Worm (Caenorhabditis elegans) whole organism, L1 larva: ENCODE results near the gene F46C8.3.

Experiments used
- C16A3.4 ChIP-seq: fragments of 150-350 bp; optimal IDR thresholded peaks from 2 replicates; lab custom pipeline; 2014; ENCODE audit warnings: missing biosample characterization, missing genetic modification characterization
- C34B4.2 ChIP-seq: sonication (generic microtip); optimal IDR thresholded peaks from 2 replicates; lab custom pipeline; 2017; ENCODE audit warnings: mild to moderate bottlenecking, missing genetic modification characterization, missing compliant biosample characterization
- aly-2 ChIP-seq: fragments of 150-350 bp; optimal IDR thresholded peaks from 2 replicates; lab custom pipeline; 2014; ENCODE audit warnings: missing biosample characterization, missing genetic modification characterization
- blmp-1 ChIP-seq: fragments of 150-350 bp; optimal IDR thresholded peaks from 2 replicates; lab custom pipeline; 2014; ENCODE audit warnings: missing biosample characterization, missing genetic modification characterization
- ceh-63 ChIP-seq: fragments of 200-800 bp; sonication (Bioruptor generic); optimal IDR thresholded peaks from 2 replicates; lab custom pipeline; 2018; ENCODE audit warnings: mild to moderate bottlenecking, missing genetic modification characterization, missing compliant biosample characterization
- ceh-8 ChIP-seq: fragments of 200-800 bp; sonication (Bioruptor generic); optimal IDR thresholded peaks from 2 replicates; lab custom pipeline; 2018; ENCODE audit warnings: mild to moderate bottlenecking, missing genetic modification characterization, moderate library complexity, missing compliant biosample characterization
- ceh-82 ChIP-seq, 3 experiments: fragments of 150-350 bp in 1 of 3; sonication (generic microtip) in 2 of 3; optimal IDR thresholded peaks; 2 replicates each; lab custom pipeline; 2014 to 2017; ENCODE audit warnings: missing biosample characterization in 3 of 3, missing genetic modification characterization in 3 of 3
- dpl-1 ChIP-seq, 3 experiments: fragments of 150-350 bp in 2 of 3; sonication (generic microtip) in 1 of 3; optimal IDR thresholded peaks; 2 replicates each; lab custom pipeline; 2014 to 2017; ENCODE audit warnings: missing biosample characterization in 3 of 3, missing genetic modification characterization in 3 of 3, missing genetic modification reagents in 3 of 3
- dsc-1 ChIP-seq: sonication (generic microtip); optimal IDR thresholded peaks from 2 replicates; lab custom pipeline; 2016; ENCODE audit warnings: mild to moderate bottlenecking, missing genetic modification characterization, missing compliant biosample characterization
- efl-1 ChIP-seq, 4 experiments: fragments of 150-350 bp; optimal IDR thresholded peaks in 3 of 4; peaks in 1 of 4; 1 replicate in 1 of 4; 2 replicates in 3 of 4; lab custom pipeline; 2014; ENCODE audit warnings: missing biosample characterization in 2 of 4, missing genetic modification characterization in 2 of 4, missing genetic modification reagents in 2 of 4
- egl-13 ChIP-seq: sonication (generic microtip); optimal IDR thresholded peaks from 2 replicates; lab custom pipeline; 2016; ENCODE audit warnings: missing genotype, missing genetic modification reagents, missing genetic modification characterization, missing compliant biosample characterization
- elt-3 ChIP-seq, 6 experiments: fragments of 150-350 bp in 1 of 6; sonication (generic microtip); optimal IDR thresholded peaks; 2 replicates each; lab custom pipeline; 2017 to 2018; ENCODE audit warnings: missing biosample characterization in 6 of 6, missing genetic modification characterization in 6 of 6, inconsistent platforms in 1 of 6
- fkh-4 ChIP-seq: sonication (generic microtip); optimal IDR thresholded peaks from 2 replicates; lab custom pipeline; 2016; ENCODE audit warnings: missing compliant biosample characterization, missing genetic modification characterization, borderline replicate concordance
- fos-1 ChIP-seq: fragments of 150-350 bp; optimal IDR thresholded peaks from 2 replicates; lab custom pipeline; 2014; ENCODE audit warnings: missing biosample characterization, missing genetic modification characterization
- hlh-17 ChIP-seq: fragments of 200-800 bp; sonication (Bioruptor generic); optimal IDR thresholded peaks from 2 replicates; lab custom pipeline; 2018; ENCODE audit warnings: missing genetic modification characterization, mild to moderate bottlenecking, missing compliant biosample characterization, moderate library complexity, borderline replicate concordance
- lin-14 ChIP-seq: fragments of 200-800 bp; sonication (Bioruptor generic); optimal IDR thresholded peaks from 2 replicates; lab custom pipeline; 2018; ENCODE audit warnings: mild to moderate bottlenecking, missing genetic modification characterization, moderate library complexity, missing compliant biosample characterization
- lin-35 ChIP-seq, 2 experiments: fragments of 150-350 bp; optimal IDR thresholded peaks; 2 replicates each; lab custom pipeline; 2014; ENCODE audit warnings: missing biosample characterization in 2 of 2, missing genetic modification characterization in 2 of 2, missing genetic modification reagents in 2 of 2
- lir-3 ChIP-seq: sonication (generic microtip); optimal IDR thresholded peaks from 2 replicates; lab custom pipeline; 2016; ENCODE audit warnings: mild to moderate bottlenecking, missing genetic modification characterization, moderate library complexity, missing compliant biosample characterization; ENCODE audit not compliant: poor library complexity
- lsy-2 ChIP-seq, 2 experiments: fragments of 150-350 bp; optimal IDR thresholded peaks; 2 replicates each; lab custom pipeline; 2014; ENCODE audit warnings: missing biosample characterization in 2 of 2, missing genetic modification characterization in 2 of 2
- mdl-1 ChIP-seq, 2 experiments: fragments of 150-350 bp; optimal IDR thresholded peaks; 2 replicates each; lab custom pipeline; 2014 to 2017; ENCODE audit warnings: missing biosample characterization in 2 of 2, missing genetic modification characterization in 2 of 2, inconsistent platforms in 1 of 2
- mep-1 ChIP-seq: fragments of 150-350 bp; optimal IDR thresholded peaks from 2 replicates; lab custom pipeline; 2014; ENCODE audit warnings: missing biosample characterization, missing genetic modification characterization
- nhr-19 ChIP-seq: fragments of 200-800 bp; sonication (Bioruptor generic); conservative IDR thresholded peaks from 2 replicates; pipeline ENCODE4 v1.3.6; 2022; ENCODE audit warnings: missing genetic modification characterization, missing compliant biosample characterization
- nhr-20 ChIP-seq: sonication (generic microtip); optimal IDR thresholded peaks from 2 replicates; lab custom pipeline; 2016; ENCODE audit warnings: mild to moderate bottlenecking, missing genetic modification characterization, missing compliant biosample characterization
- nhr-47 ChIP-seq: sonication (generic microtip); optimal IDR thresholded peaks from 2 replicates; lab custom pipeline; 2016; ENCODE audit warnings: mild to moderate bottlenecking, missing genetic modification characterization, moderate library complexity, missing compliant biosample characterization
- nhr-71 ChIP-seq: sonication (generic microtip); optimal IDR thresholded peaks from 2 replicates; lab custom pipeline; 2016; ENCODE audit warnings: mild to moderate bottlenecking, missing genetic modification characterization, moderate library complexity, missing compliant biosample characterization
- nhr-77 ChIP-seq: fragments of 150-350 bp; optimal IDR thresholded peaks from 2 replicates; lab custom pipeline; 2014; ENCODE audit warnings: missing biosample characterization, missing genetic modification characterization
- pag-3 ChIP-seq: sonication (generic microtip); optimal IDR thresholded peaks from 2 replicates; lab custom pipeline; 2017; ENCODE audit warnings: missing genetic modification characterization, mild to moderate bottlenecking, missing compliant biosample characterization, antibody characterized with exemption, borderline replicate concordance; ENCODE audit not compliant: insufficient read depth
- pax-3 ChIP-seq: fragments of 200-800 bp; sonication (Bioruptor generic); optimal IDR thresholded peaks from 2 replicates; lab custom pipeline; 2018; ENCODE audit warnings: mild to moderate bottlenecking, missing genetic modification characterization, moderate library complexity, missing compliant biosample characterization
- rnt-1 ChIP-seq: sonication (generic microtip); optimal IDR thresholded peaks from 2 replicates; lab custom pipeline; 2016; ENCODE audit warnings: mild to moderate bottlenecking, missing genetic modification characterization, moderate library complexity, missing compliant biosample characterization
- skn-1 ChIP-seq: fragments of 150-350 bp; optimal IDR thresholded peaks from 2 replicates; lab custom pipeline; 2014; ENCODE audit warnings: missing biosample characterization, missing genetic modification characterization
- snpc-4 ChIP-seq: fragments of 150-350 bp; optimal IDR thresholded peaks from 2 replicates; lab custom pipeline; 2014; ENCODE audit warnings: missing biosample characterization, missing genetic modification characterization
- snu-23 ChIP-seq: sonication (generic microtip); optimal IDR thresholded peaks from 2 replicates; lab custom pipeline; 2016; ENCODE audit warnings: missing genetic modification characterization, missing compliant biosample characterization
- sup-37 ChIP-seq: fragments of 200-800 bp; sonication (Bioruptor generic); optimal IDR thresholded peaks from 2 replicates; lab custom pipeline; 2018; ENCODE audit warnings: mild to moderate bottlenecking, missing genetic modification characterization, missing compliant biosample characterization
- swsn-7 ChIP-seq: sonication (generic microtip); optimal IDR thresholded peaks from 2 replicates; lab custom pipeline; 2016; ENCODE audit warnings: missing genetic modification characterization, missing compliant biosample characterization
- unc-130 ChIP-seq: fragments of 150-350 bp; optimal IDR thresholded peaks from 2 replicates; lab custom pipeline; 2017; ENCODE audit warnings: missing biosample characterization, missing genetic modification characterization, inconsistent platforms
- unc-30 ChIP-seq: sonication (generic microtip); optimal IDR thresholded peaks from 2 replicates; lab custom pipeline; 2017; ENCODE audit warnings: missing biosample characterization, missing genetic modification characterization
- unc-86 ChIP-seq: sonication (generic microtip); optimal IDR thresholded peaks from 2 replicates; lab custom pipeline; 2016; ENCODE audit warnings: missing genetic modification characterization, missing compliant biosample characterization
- zag-1 ChIP-seq: fragments of 150-350 bp; optimal IDR thresholded peaks from 2 replicates; lab custom pipeline; 2014; ENCODE audit warnings: missing biosample characterization, missing genetic modification characterization

The F46C8.3 gene

ce11 chrX:7485748-7486147 lies 39.6 kb upstream of the F46C8.3 start, which contains the start of gene gly-12:
Gene gly-12 (plus strand): TSS chrX:7485864.
- peak; percentile 50 for TF ChIP-seq nhr-20 (tag; lab: Kevin White, UChicago)
- no peak for TF ChIP-seq sup-37 (GFP tag; lab: Kevin White, UChicago)
- TF ChIP-seq nhr-71 (tag; lab: Kevin White, UChicago): peak; percentile 42
- TF ChIP-seq ceh-63: no peak
- peak; percentile 13 for TF ChIP-seq nhr-47 (tag; lab: Kevin White, UChicago)
- peak; percentile 84 for TF ChIP-seq lin-14 (GFP tag; lab: Kevin White, UChicago)
- TF ChIP-seq unc-30 (tag; lab: Kevin White, UChicago): no peak
- peak in 1 of 3 experiments; percentile 5 for TF ChIP-seq dpl-1 (GFP tag; optimal IDR thresholded peaks at IDR 0.05; lab: Kevin White, UChicago)
- TF ChIP-seq aly-2 (tag; lab: Kevin White, UChicago): no peak
- peak; percentile 58 for TF ChIP-seq mep-1 (tag; lab: Kevin White, UChicago)
- TF ChIP-seq lir-3: no peak
- peak; percentile 1 to 5 for TF ChIP-seq lin-35 (GFP tag; optimal IDR thresholded peaks at IDR 0.05; lab: Kevin White, UChicago)
- peak; percentile 69 for TF ChIP-seq rnt-1 (tag; lab: Kevin White, UChicago)
- TF ChIP-seq snu-23 (GFP tag; lab: Kevin White, UChicago): peak; percentile 53
- no peak for TF ChIP-seq zag-1 (tag; lab: Kevin White, UChicago)
- TF ChIP-seq blmp-1: peak; percentile 66
- TF ChIP-seq skn-1 (tag; lab: Kevin White, UChicago): peak; percentile 21
- peak in 2 of 3 experiments; percentile 6 to 59 for TF ChIP-seq ceh-82 (tag; optimal IDR thresholded peaks at IDR 0.05; lab: Kevin White, UChicago)
- peak in 1 of 2 experiments; percentile 7 for TF ChIP-seq mdl-1 (tag; optimal IDR thresholded peaks at IDR 0.05; lab: Kevin White, UChicago)
- peak; percentile 2 for TF ChIP-seq C16A3.4 (tag; lab: Kevin White, UChicago)
- peak; percentile 43 for TF ChIP-seq unc-86 (tag; lab: Kevin White, UChicago)
- no peak for TF ChIP-seq egl-13 (tag; lab: Kevin White, UChicago)
- TF ChIP-seq unc-130 (tag; lab: Kevin White, UChicago): peak; percentile 25
- peak in 1 of 2 experiments; percentile 18 for TF ChIP-seq lsy-2 (tag; optimal IDR thresholded peaks at IDR 0.05; lab: Kevin White, UChicago)

DNA sequence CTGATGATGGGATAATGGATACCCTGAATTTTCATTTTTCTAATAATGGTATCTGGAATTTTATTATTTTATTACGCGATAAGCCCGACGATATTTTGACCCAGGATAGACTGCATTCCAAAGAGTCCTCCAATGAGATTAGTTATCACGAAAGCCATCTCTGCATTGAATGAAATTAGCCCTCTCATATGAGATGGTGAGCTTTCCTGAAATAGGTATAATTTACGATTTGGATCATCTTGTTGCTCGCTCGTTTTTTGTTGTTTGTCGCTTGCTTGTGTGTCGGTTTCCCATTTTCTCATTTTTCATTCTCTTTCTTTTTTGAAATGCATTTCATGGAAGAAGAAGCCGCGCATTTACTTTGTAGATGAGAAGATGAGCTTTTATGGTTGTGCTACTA lies 33.9 kb upstream of the F46C8.3 start:
- TF ChIP-seq lin-14 (GFP tag; lab: Kevin White, UChicago): peak; percentile 58
- TF ChIP-seq egl-13 (tag; lab: Kevin White, UChicago): no peak

DNA sequence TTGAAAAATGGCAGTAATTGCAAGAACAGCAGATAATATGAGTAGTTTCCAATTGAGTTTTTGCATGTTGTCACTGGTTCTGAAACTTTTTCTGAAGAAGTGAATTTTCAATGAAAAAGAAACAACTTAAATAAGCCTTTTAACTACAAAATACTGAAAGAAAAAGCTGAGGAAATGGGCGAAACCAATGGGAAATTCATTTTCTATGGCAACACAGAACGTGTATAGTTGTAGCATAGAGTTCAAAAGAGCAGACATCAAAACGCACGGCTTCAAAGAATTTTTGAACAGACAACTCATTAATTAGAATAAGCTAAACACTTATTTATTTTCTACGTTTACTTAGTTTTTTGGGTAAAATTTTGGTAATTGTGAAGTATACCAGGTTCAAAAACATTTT lies 32.4 kb upstream of the F46C8.3 start, which contains the start of gene F48E3.2:
F48E3.2 (minus strand) TSS at position 101 of the 400 bp plus-strand sequence.
- TF ChIP-seq elt-3 (tag; optimal IDR thresholded peaks at IDR 0.05; lab: Kevin White, UChicago) (no peak), nhr-71 (tag; lab: Kevin White, UChicago) (no peak), hlh-17 (GFP tag; lab: Kevin White, UChicago) (no peak), efl-1 (optimal IDR thresholded peaks at IDR 0.05; lab: Kevin White, UChicago) (no peak), efl-1 (GFP tag; optimal IDR thresholded peaks at IDR 0.05 in 1 of 2; lab: Kevin White, UChicago) (peak in 1 of 2 experiments; percentile 27), dsc-1 (tag; lab: Kevin White, UChicago) (no peak), pax-3 (tag; lab: Kevin White, UChicago) (no peak)

- TF ChIP-seq swsn-7 (tag; lab: Kevin White, UChicago) (no peak), fkh-4 (tag; lab: Kevin White, UChicago) (no peak), ceh-8 (GFP tag; lab: Kevin White, UChicago) (no peak), nhr-19 (GFP tag; lab: Robert Waterston, UW) (no peak), rnt-1 (tag; lab: Kevin White, UChicago) (no peak), pag-3 (no peak), C34B4.2 (tag; lab: Kevin White, UChicago) (no peak), nhr-77 (tag; lab: Kevin White, UChicago) (no peak), fos-1 (tag; lab: Kevin White, UChicago) (no peak), snpc-4 (no peak)
- TF ChIP-seq, all 84 proteins: peak for 0
Observed at ce11 chrX:7495491-7495890, 29.9 kb upstream of the F46C8.3 start, which contains the start of gene try-14. Gene try-14 (minus strand): TSS chrX:7495591.
